Fruit fly (Drosophila melanogaster): Measurements from ENCODE around the gene Oatp33Ea.

Oatp33Ea gene

DNA sequence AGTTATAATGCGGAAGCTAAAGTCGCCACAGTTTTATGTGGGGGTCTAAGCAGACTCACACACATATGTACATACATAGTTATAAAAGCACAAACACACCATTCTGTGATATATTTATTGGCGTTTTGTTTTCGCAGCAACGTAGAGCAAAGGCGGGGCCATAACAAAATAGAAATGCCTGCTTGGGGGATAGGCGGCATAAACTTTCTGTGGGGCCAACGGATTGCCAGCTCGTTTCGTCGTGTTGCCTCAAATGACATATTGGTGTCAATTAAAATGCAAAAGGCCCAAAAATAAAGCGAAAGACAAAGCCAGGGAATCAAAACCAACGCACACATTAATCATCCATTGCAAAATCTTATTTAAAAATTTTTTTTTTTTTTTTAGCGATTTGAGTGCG lies 23.1 kb upstream of the Oatp33Ea start (continued):
- TF ChIP-seq CG34224 (GFP tag; IDR thresholded peaks at IDR 0.05; ENCODE audit: partially characterized antibody) (no peak), CG7556 (GFP tag; optimal IDR thresholded peaks at IDR 0.05) (no peak), so (GFP tag; IDR thresholded peaks at IDR 0.05) (peak; percentile 55; the same call in 1 of the 3 replicates), sqz (GFP tag; optimal IDR thresholded peaks at IDR 0.05) (no peak), pho (GFP tag; optimal IDR thresholded peaks at IDR 0.05) (no peak), CoRest (tag; optimal IDR thresholded peaks at IDR 0.05) (no peak), aop (GFP tag; IDR thresholded peaks at IDR 0.05) (no peak), CG6813 (GFP tag; optimal IDR thresholded peaks at IDR 0.05) (no peak), zen2 (GFP tag; IDR thresholded peaks at IDR 0.05; ENCODE audit: partially characterized antibody) (no peak), Pdp1 (GFP tag; optimal IDR thresholded peaks at IDR 0.05) (peak in 1 of 2 experiments; percentile 7), sob (GFP tag; IDR thresholded peaks at IDR 0.05) (no peak), seq (GFP tag; IDR thresholded peaks at IDR 0.05) (no peak), CG12769 (tag; optimal IDR thresholded peaks at IDR 0.05) (peak; percentile 65), fd102C (GFP tag; optimal IDR thresholded peaks at IDR 0.05) (no peak), Atf6 (GFP tag; IDR thresholded peaks at IDR 0.05) (0 out of 2 replicates have a peak, but pooled peaks have one; percentile 8), CG13894 (tag; optimal IDR thresholded peaks at IDR 0.05) (no peak), jing (GFP tag; optimal IDR thresholded peaks at IDR 0.05) (no peak), bcd (GFP tag; optimal IDR thresholded peaks at IDR 0.05) (no peak), slp2 (GFP tag; optimal IDR thresholded peaks at IDR 0.05) (no peak), Optix (GFP tag; IDR thresholded peaks at IDR 0.05) (no peak), cad (GFP tag; optimal IDR thresholded peaks at IDR 0.05) (no peak), ranshi (GFP tag; IDR thresholded peaks at IDR 0.05) (no peak), Gsc (GFP tag; IDR thresholded peaks at IDR 0.05) (no peak), D (optimal IDR thresholded peaks at IDR 0.05) (no peak), D (GFP tag; optimal IDR thresholded peaks at IDR 0.05) (no peak), vfl (GFP tag; optimal IDR thresholded peaks at IDR 0.05) (no peak), ato (GFP tag; IDR thresholded peaks at IDR 0.05; ENCODE audit: partially characterized antibody) (no peak), Nf-YA (GFP tag; IDR thresholded peaks at IDR 0.05) (no peak)

DNA sequence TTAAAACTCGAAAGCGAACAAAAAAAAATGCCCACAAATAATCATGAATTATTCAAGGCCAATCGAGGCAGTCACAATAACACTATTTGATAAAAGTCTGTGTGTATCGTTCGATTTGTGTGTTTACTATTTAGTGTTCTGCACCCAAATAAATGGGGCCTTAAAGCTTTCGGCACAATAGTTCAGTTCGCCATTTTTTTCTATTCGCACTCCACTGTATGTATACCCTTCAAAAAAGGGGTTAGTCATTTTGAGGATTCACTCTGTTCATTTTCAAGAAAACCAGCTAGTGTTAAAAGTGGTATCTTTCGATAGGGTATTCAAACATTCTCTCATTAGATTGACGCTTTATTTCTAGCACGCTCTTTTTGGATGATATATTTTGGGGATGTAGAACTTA lies 21.9 kb upstream of the Oatp33Ea start:
- TF ChIP-seq prd (optimal IDR thresholded peaks at IDR 0.05) (no peak), prd (GFP tag; IDR thresholded peaks at IDR 0.05) (peak; percentile 56; the same call in 2 of the 3 replicates), nau (GFP tag; optimal IDR thresholded peaks at IDR 0.05) (peak; percentile 12), CG11085 (GFP tag; IDR thresholded peaks at IDR 0.05) (peak; percentile 64), Meics (GFP tag; optimal IDR thresholded peaks at IDR 0.05) (peak; percentile 77), Hey (tag; optimal IDR thresholded peaks at IDR 0.05) (no peak), CG18476 (GFP tag; optimal IDR thresholded peaks at IDR 0.05) (no peak), knrl (GFP tag; IDR thresholded peaks at IDR 0.05; ENCODE audit: partially characterized antibody) (no peak), B-H2 (GFP tag; optimal IDR thresholded peaks at IDR 0.05) (peak; percentile 84), ham (GFP tag; IDR thresholded peaks at IDR 0.05) (peak; percentile 26; the same call in 1 of the 2 replicates), HLH4C (GFP tag; IDR thresholded peaks at IDR 0.05; ENCODE audit: partially characterized antibody) (no peak), CG11695 (GFP tag; IDR thresholded peaks at IDR 0.05) (peak; percentile 19; the same call in 1 of the 3 replicates), stc (GFP tag; IDR thresholded peaks at IDR 0.05) (0 out of 2 replicates have a peak, but pooled peaks have one; percentile 7), grau (tag; optimal IDR thresholded peaks at IDR 0.05) (peak; percentile 60), ato (GFP tag; IDR thresholded peaks at IDR 0.05; ENCODE audit: partially characterized antibody) (no peak), Xrp1 (GFP tag; IDR thresholded peaks at IDR 0.05) (no peak), CG10274 (GFP tag; optimal IDR thresholded peaks at IDR 0.05) (peak; percentile 22), CG7987 (GFP tag; optimal IDR thresholded peaks at IDR 0.05) (peak; percentile 83), CG12391 (tag; optimal IDR thresholded peaks at IDR 0.05) (peak; percentile 20), CG11456 (GFP tag; IDR thresholded peaks at IDR 0.05) (peak; percentile 82), chif (GFP tag; optimal IDR thresholded peaks at IDR 0.05) (no peak), bowl (GFP tag; IDR thresholded peaks at IDR 0.05) (peak; percentile 21; the same call in 1 of the 2 replicates), Ada2b (GFP tag; IDR thresholded peaks at IDR 0.05) (0 out of 2 replicates have a peak, but pooled peaks have one; percentile 6), CG7963 (GFP tag; IDR thresholded peaks at IDR 0.05; ENCODE audit: partially characterized antibody) (no peak), Fer2 (tag; optimal IDR thresholded peaks at IDR 0.05) (no peak)
